Fruit fly (Drosophila melanogaster): ENCODE data around the gene CG9192.

The CG9192 gene

dm6 chr3L:1203855-1204431 is 34.2 kb downstream of the CG9192 start (continued):
- TF ChIP-seq Ssrp (tag; optimal IDR thresholded peaks at IDR 0.05) (no peak), pfk (GFP tag; optimal IDR thresholded peaks at IDR 0.05) (no peak), CG43689 (GFP tag; IDR thresholded peaks at IDR 0.05) (no peak), Spps (tag; optimal IDR thresholded peaks at IDR 0.05) (no peak), Rfx (GFP tag; IDR thresholded peaks at IDR 0.05) (peak; percentile 58), HHEX (GFP tag; optimal IDR thresholded peaks at IDR 0.05) (no peak), CG12219 (GFP tag; optimal IDR thresholded peaks at IDR 0.05) (no peak), CG17612 (GFP tag; IDR thresholded peaks at IDR 0.05) (no peak), CG6689 (GFP tag; IDR thresholded peaks at IDR 0.05) (0 out of 2 replicates have a peak, but pooled peaks have one; percentile 11), CG13624 (GFP tag; optimal IDR thresholded peaks at IDR 0.05) (no peak), schlank (tag; optimal IDR thresholded peaks at IDR 0.05) (no peak), CG13287 (GFP tag; IDR thresholded peaks at IDR 0.05; ENCODE audit: partially characterized antibody) (peak; percentile 19; the same call in 1 of the 2 replicates), bcd (GFP tag; optimal IDR thresholded peaks at IDR 0.05) (no peak), CG17802 (tag; optimal IDR thresholded peaks at IDR 0.05) (no peak), Side (GFP tag; optimal IDR thresholded peaks at IDR 0.05) (no peak), sim (GFP tag; IDR thresholded peaks at IDR 0.05) (no peak), mirr (GFP tag; optimal IDR thresholded peaks at IDR 0.05) (no peak), dysf (GFP tag; IDR thresholded peaks at IDR 0.05) (peak; percentile 37; the same call in 1 of the 3 replicates), unc-4 (GFP tag; IDR thresholded peaks at IDR 0.05; ENCODE audit: partially characterized antibody) (0 out of 2 replicates have a peak, but pooled peaks have one; percentile 30), CG15601 (tag; optimal IDR thresholded peaks at IDR 0.05) (no peak), kah (GFP tag; optimal IDR thresholded peaks at IDR 0.05) (no peak), crol (GFP tag; IDR thresholded peaks at IDR 0.05) (no peak), CG1529 (GFP tag; optimal IDR thresholded peaks at IDR 0.05) (no peak), Antp (GFP tag; optimal IDR thresholded peaks at IDR 0.05) (no peak), B-H2 (GFP tag; optimal IDR thresholded peaks at IDR 0.05) (no peak), Dfd (GFP tag; optimal IDR thresholded peaks at IDR 0.05) (no peak), shn (GFP tag; optimal IDR thresholded peaks at IDR 0.05) (no peak), CG9817 (tag; optimal IDR thresholded peaks at IDR 0.05) (no peak), CG34376 (GFP tag; optimal IDR thresholded peaks at IDR 0.05) (no peak), Hr39 (optimal IDR thresholded peaks at IDR 0.05) (peak; percentile 36), Ptx1 (GFP tag; IDR thresholded peaks at IDR 0.05) (peak; percentile 7; the same call in 1 of the 2 replicates), Awh (GFP tag; IDR thresholded peaks at IDR 0.05) (no peak), Dbx (GFP tag; IDR thresholded peaks at IDR 0.05) (no peak; the same call in 2 of the 3 replicates), nerfin-2 (GFP tag; IDR thresholded peaks at IDR 0.05; ENCODE audit: partially characterized antibody) (no peak), Opbp (GFP tag; IDR thresholded peaks at IDR 0.05; ENCODE audit: partially characterized antibody) (no peak), CG17568 (GFP tag; optimal IDR thresholded peaks at IDR 0.05) (no peak), CG4617 (GFP tag; optimal IDR thresholded peaks at IDR 0.05; ENCODE audit: borderline replicate concordance) (no peak), CG6175 (GFP tag; IDR thresholded peaks at IDR 0.05) (no peak), ara (GFP tag; IDR thresholded peaks at IDR 0.05) (no peak), Hsf (GFP tag; optimal IDR thresholded peaks at IDR 0.05) (no peak), HmgZ (tag; optimal IDR thresholded peaks at IDR 0.05) (no peak), nerfin-1 (tag; optimal IDR thresholded peaks at IDR 0.05) (no peak), CG11093 (GFP tag; IDR thresholded peaks at IDR 0.05) (no peak), corto (GFP tag; optimal IDR thresholded peaks at IDR 0.05) (no peak), gce (GFP tag; IDR thresholded peaks at IDR 0.05) (no peak), CG34224 (GFP tag; IDR thresholded peaks at IDR 0.05; ENCODE audit: partially characterized antibody) (no peak), rib (GFP tag; IDR thresholded peaks at IDR 0.05) (no peak), CG6813 (GFP tag; optimal IDR thresholded peaks at IDR 0.05) (no peak), Oaz (GFP tag; IDR thresholded peaks at IDR 0.05) (no peak), CG6654 (GFP tag; optimal IDR thresholded peaks at IDR 0.05) (no peak), Atf6 (GFP tag; IDR thresholded peaks at IDR 0.05) (peak; percentile 48; the same call in 1 of the 2 replicates)

Measured in whole organism, embryonic.